Worm (Caenorhabditis elegans): Measurements from ENCODE around the gene str-181.

Gene str-181

ce11 chrV:12743778-12744502, 25.4 kb upstream of the str-181 start:
- TF ChIP-seq pha-4 (tag; optimal IDR thresholded peaks at IDR 0.05) = no peak
- no peak for TF ChIP-seq K02D7.2 (tag; optimal IDR thresholded peaks at IDR 0.05)
- TF ChIP-seq ceh-9 (tag; optimal IDR thresholded peaks at IDR 0.05) = no peak
- no peak for TF ChIP-seq syd-9 (tag; optimal IDR thresholded peaks at IDR 0.05)
- TF ChIP-seq sdc-2 (tag; optimal IDR thresholded peaks at IDR 0.05) = no peak
- TF ChIP-seq pat-9 (tag; optimal IDR thresholded peaks at IDR 0.05) = no peak
- no peak for TF ChIP-seq lin-11 (tag; optimal IDR thresholded peaks at IDR 0.05)
- no peak for TF ChIP-seq ceh-6 (GFP tag; optimal IDR thresholded peaks at IDR 0.05)
- no peak for TF ChIP-seq ceh-48 (tag; optimal IDR thresholded peaks at IDR 0.05)
- no peak for TF ChIP-seq ceh-2 (tag; optimal IDR thresholded peaks at IDR 0.05)
- TF ChIP-seq nfya-1 (tag; optimal IDR thresholded peaks at IDR 0.05) = no peak
- no peak for TF ChIP-seq fax-1 (tag; optimal IDR thresholded peaks at IDR 0.05)
- no peak for TF ChIP-seq mec-3 (tag; optimal IDR thresholded peaks at IDR 0.05; ENCODE audit: borderline replicate concordance)
- no peak for TF ChIP-seq dve-1 (tag; optimal IDR thresholded peaks at IDR 0.05)
- no peak for TF ChIP-seq tbx-2 (tag; optimal IDR thresholded peaks at IDR 0.05)
- TF ChIP-seq tbx-7 (tag; optimal IDR thresholded peaks at IDR 0.05) = no peak
- TF ChIP-seq ztf-16 (tag; optimal IDR thresholded peaks at IDR 0.05) = no peak
- TF ChIP-seq unc-3 (GFP tag; conservative IDR thresholded peaks at IDR 0.05) = no peak
- no peak for TF ChIP-seq unc-3 (tag; optimal IDR thresholded peaks at IDR 0.05)

ce11 chrV:12741684-12742083, 23.2 kb upstream of the str-181 start, which contains the start of gene hrg-7:
Gene hrg-7 (plus strand): TSS chrV:12742041.
- TF ChIP-seq unc-86 (tag; optimal IDR thresholded peaks at IDR 0.05) (no peak), elt-4 (tag; optimal IDR thresholded peaks at IDR 0.05) (no peak), elt-2 (tag; optimal IDR thresholded peaks at IDR 0.05) (no peak), ama-1 (optimal IDR thresholded peaks at IDR 0.05) (no peak), ceh-9 (tag; optimal IDR thresholded peaks at IDR 0.05) (no peak), ceh-22 (tag; optimal IDR thresholded peaks at IDR 0.05) (no peak), tbx-2 (tag; optimal IDR thresholded peaks at IDR 0.05) (no peak)

DNA sequence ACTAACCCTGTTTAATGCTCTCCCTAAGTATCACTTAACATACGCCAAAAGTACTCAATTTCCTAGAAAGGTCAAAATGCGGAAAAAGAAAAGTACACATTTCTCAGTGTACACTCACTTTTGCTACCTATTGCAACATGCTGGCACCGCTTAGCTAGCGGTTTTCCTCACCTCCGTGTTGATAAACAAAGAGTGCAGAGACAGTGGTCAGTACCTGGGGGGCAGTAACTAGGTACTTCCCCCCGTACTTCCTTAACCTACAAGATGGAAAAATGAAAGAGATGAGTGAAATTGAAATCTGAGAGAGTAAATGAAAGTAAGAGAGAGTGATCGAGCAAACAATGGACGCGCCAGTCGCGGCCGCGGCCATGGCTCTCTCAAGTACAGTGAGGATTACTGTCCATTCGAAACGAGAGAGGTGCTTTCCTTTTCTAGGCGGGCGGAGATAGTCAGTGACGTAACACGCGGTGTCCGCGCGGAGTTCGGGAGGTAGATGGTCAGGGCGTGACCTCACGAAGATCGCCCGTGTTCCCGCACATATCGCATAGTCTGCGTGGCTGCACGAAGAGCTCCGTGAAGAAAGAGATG, 17.7 kb upstream of the str-181 start, which contains the start of gene cky-1:
TSS of gene cky-1 (plus strand) at position 538 of the 588 bp plus-strand sequence.
- TF ChIP-seq tbx-2 (tag; optimal IDR thresholded peaks at IDR 0.05) = peak; percentile 35
- TF ChIP-seq unc-86 (tag; optimal IDR thresholded peaks at IDR 0.05) = no peak

- peak; percentile 62 for TF ChIP-seq elt-2 (tag; optimal IDR thresholded peaks at IDR 0.05)
- no peak for TF ChIP-seq ceh-14 (tag; optimal IDR thresholded peaks at IDR 0.05)
Measured at ce11 chrV:12733465-12734248, 15.1 kb upstream of the str-181 start, which contains the start of the genes dhs-21 and xbx-9. Gene dhs-21 (minus strand): TSS chrV:12733645. Gene xbx-9 (plus strand): TSS chrV:12734198.

DNA sequence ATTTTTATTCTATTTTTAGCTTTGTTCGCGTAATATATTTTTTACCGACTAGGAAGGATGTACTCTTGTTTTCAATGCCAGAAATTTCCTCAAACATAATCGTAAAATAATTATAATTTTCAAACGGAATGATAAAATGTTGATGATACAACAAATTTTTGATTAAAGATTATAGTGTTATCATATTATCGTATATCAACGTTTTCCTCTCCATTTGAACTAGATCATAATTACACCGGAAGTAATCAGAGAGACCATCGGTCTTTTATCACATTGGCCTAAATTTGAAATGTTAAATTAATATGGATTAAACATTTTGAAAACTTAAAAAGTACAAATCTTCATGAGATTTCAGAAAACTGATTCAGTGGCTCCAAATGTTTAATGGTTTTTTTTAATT, 14.2 kb upstream of the str-181 start:
- TF ChIP-seq elt-2 (tag; optimal IDR thresholded peaks at IDR 0.05) = peak; percentile 80
- no peak for TF ChIP-seq pqm-1 (tag; optimal IDR thresholded peaks at IDR 0.05)
- TF ChIP-seq ceh-30 (tag; optimal IDR thresholded peaks at IDR 0.05) = no peak
- TF ChIP-seq rnt-1 (tag; optimal IDR thresholded peaks at IDR 0.05) = no peak

- TF ChIP-seq syd-9 (tag; optimal IDR thresholded peaks at IDR 0.05) (no peak), nfya-1 (tag; optimal IDR thresholded peaks at IDR 0.05) (no peak), F13H6.1 (tag; optimal IDR thresholded peaks at IDR 0.05) (no peak), che-1 (tag; optimal IDR thresholded peaks at IDR 0.05) (no peak), ceh-31 (tag; optimal IDR thresholded peaks at IDR 0.05) (no peak), zip-5 (tag; optimal IDR thresholded peaks at IDR 0.05) (no peak), fax-1 (tag; optimal IDR thresholded peaks at IDR 0.05) (no peak), elt-2 (tag; optimal IDR thresholded peaks at IDR 0.05) (no peak), ttx-3 (tag; optimal IDR thresholded peaks at IDR 0.05) (no peak), lim-6 (tag; optimal IDR thresholded peaks at IDR 0.05) (no peak), sox-2 (GFP tag; IDR thresholded peaks at IDR 0.05) (no peak), dve-1 (tag; optimal IDR thresholded peaks at IDR 0.05) (no peak), unc-3 (GFP tag; conservative IDR thresholded peaks at IDR 0.05) (no peak), unc-3 (tag; optimal IDR thresholded peaks at IDR 0.05) (no peak), fkh-6 (tag; optimal IDR thresholded peaks at IDR 0.05) (no peak), T23F11.4 (GFP tag; optimal IDR thresholded peaks at IDR 0.05) (no peak)
Measured at ce11 chrV:12729220-12729619, 10.7 kb upstream of the str-181 start, which contains the start of gene R11D1.10. Gene R11D1.10 (plus strand): TSS chrV:12729520.
